Worm (Caenorhabditis elegans) whole organism, midembryonic: ENCODE data around the gene srd-50.

Source experiments
- med-1 ChIP-seq: sonication (generic microtip); optimal IDR thresholded peaks from 2 replicates; lab custom pipeline; 2017; ENCODE audit warnings: missing genetic modification characterization, mild to moderate bottlenecking, missing compliant biosample characterization, antibody characterized with exemption, missing genetic modification reagents; ENCODE audit not compliant: insufficient read depth
- ztf-23 ChIP-seq: fragments of 200-800 bp; sonication (Bioruptor generic); IDR thresholded peaks from 2 replicates; pipeline ENCODE4 v1.3.6; 2022; ENCODE audit warnings: missing genetic modification reagents, missing genetic modification characterization, missing compliant biosample characterization

ce11 chrX:13471855-13472254 lies 9.7 kb downstream of the srd-50 start, which contains the start of gene tre-4:
- no peak for TF ChIP-seq ztf-23 (GFP tag; lab: Robert Waterston, UW)
- no peak for TF ChIP-seq med-1 (GFP tag; lab: Kevin White, UChicago)
